Worm (Caenorhabditis elegans) whole organism, L2 larva: Measurements from ENCODE around the gene hlh-4.

Experiments
- C34F6.9 ChIP-seq: fragments of 150-350 bp; optimal IDR thresholded peaks from 2 replicates; lab custom pipeline; 2014; ENCODE audit warnings: missing biosample characterization, missing genetic modification characterization
- ceh-82 ChIP-seq: fragments of 150-350 bp; optimal IDR thresholded peaks from 2 replicates; lab custom pipeline; 2014; ENCODE audit warnings: missing biosample characterization, missing genetic modification characterization
- egl-27 ChIP-seq: sonication (generic microtip); optimal IDR thresholded peaks from 3 replicates; lab custom pipeline; 2017; ENCODE audit warnings: missing biosample characterization, missing genetic modification reagents, missing genetic modification characterization
- fos-1 ChIP-seq: fragments of 150-350 bp; optimal IDR thresholded peaks from 2 replicates; lab custom pipeline; 2014; ENCODE audit warnings: missing biosample characterization, missing genetic modification characterization
- lin-13 ChIP-seq: fragments of 150-350 bp; optimal IDR thresholded peaks from 2 replicates; lab custom pipeline; 2014; ENCODE audit warnings: missing biosample characterization, missing genetic modification reagents, missing genetic modification characterization
- lsy-2 ChIP-seq, 2 experiments: fragments of 150-350 bp in 1 of 2; sonication (generic microtip) in 1 of 2; optimal IDR thresholded peaks; 2 replicates each; lab custom pipeline; 2014 to 2017; ENCODE audit warnings: missing biosample characterization in 2 of 2, missing genetic modification characterization in 2 of 2
- mab-5 ChIP-seq: fragments of 150-350 bp; optimal IDR thresholded peaks from 2 replicates; lab custom pipeline; 2014; ENCODE audit warnings: missing biosample characterization, missing genetic modification characterization
- nhr-129 ChIP-seq: fragments of 150-350 bp; optimal IDR thresholded peaks from 2 replicates; lab custom pipeline; 2014; ENCODE audit warnings: missing biosample characterization, missing genetic modification characterization
- skn-1 ChIP-seq: sonication (generic microtip); optimal IDR thresholded peaks from 2 replicates; lab custom pipeline; 2017; ENCODE audit warnings: missing biosample characterization, missing genetic modification characterization
- unc-39 ChIP-seq: fragments of 150-350 bp; optimal IDR thresholded peaks from 2 replicates; lab custom pipeline; 2014; ENCODE audit warnings: missing biosample characterization, missing genetic modification characterization
- unc-62 ChIP-seq: fragments of 150-350 bp; optimal IDR thresholded peaks from 2 replicates; lab custom pipeline; 2014; ENCODE audit warnings: missing biosample characterization, missing genetic modification reagents, missing genetic modification characterization

ce11 chrIII:9760184-9760583 lies 21.3 kb upstream of the hlh-4 start:
- TF ChIP-seq C34F6.9 (tag; lab: Kevin White, UChicago) = no peak
- no peak for TF ChIP-seq ceh-82
- no peak for TF ChIP-seq mab-5 (tag; lab: Kevin White, UChicago)
- no peak for TF ChIP-seq lsy-2 (tag; optimal IDR thresholded peaks at IDR 0.05; lab: Kevin White, UChicago)
- TF ChIP-seq nhr-129 (tag; lab: Kevin White, UChicago) = no peak
- TF ChIP-seq unc-62 (GFP tag; lab: Kevin White, UChicago) = no peak
- TF ChIP-seq fos-1 (tag; lab: Kevin White, UChicago) = no peak
- no peak for TF ChIP-seq unc-39
- TF ChIP-seq skn-1 = no peak
- TF ChIP-seq egl-27 (tag; lab: Kevin White, UChicago) = no peak
- TF ChIP-seq lin-13 = no peak
